Fruit fly (Drosophila melanogaster) whole organism, prepupa: ENCODE results near the gene CG6481.

Experiments
- Blimp-1 ChIP-seq: fragments of 200-800 bp; sonication (Bioruptor generic); optimal IDR thresholded peaks from 3 replicates; lab custom pipeline; 2017; ENCODE audit warnings: missing biosample characterization, missing genetic modification characterization, mild to moderate bottlenecking, moderate library complexity, missing genetic modification reagents
- CG10631 ChIP-seq: fragments of 200-800 bp; sonication (Bioruptor generic); optimal IDR thresholded peaks from 2 replicates; lab custom pipeline; 2016; ENCODE audit warnings: missing biosample characterization, missing genetic modification characterization
- CG10669 ChIP-seq: fragments of 200-800 bp; sonication (Bioruptor generic); optimal IDR thresholded peaks from 3 replicates; lab custom pipeline; 2018; ENCODE audit warnings: missing biosample characterization, mild to moderate bottlenecking, missing genetic modification characterization, moderate library complexity
- CG11762 ChIP-seq: fragments of 200-800 bp; sonication (Bioruptor generic); optimal IDR thresholded peaks from 3 replicates; lab custom pipeline; 2016; ENCODE audit warnings: missing biosample characterization, missing genetic modification characterization; ENCODE audit not compliant: insufficient read depth
- CG11902 ChIP-seq: fragments of 200-800 bp; sonication (Bioruptor generic); optimal IDR thresholded peaks from 3 replicates; lab custom pipeline; 2016; ENCODE audit warnings: missing biosample characterization, missing genetic modification characterization
- CG15336 ChIP-seq: fragments of 200-800 bp; sonication (Bioruptor generic); IDR thresholded peaks from 2 replicates; pipeline ENCODE4 v1.3.6; 2022; ENCODE audit warnings: missing biosample characterization, missing genetic modification characterization
- CG1621 ChIP-seq: fragments of 200-800 bp; sonication (Bioruptor generic); optimal IDR thresholded peaks from 3 replicates; lab custom pipeline; 2018; ENCODE audit warnings: missing biosample characterization, mild to moderate bottlenecking, missing genetic modification characterization
- CG16779 ChIP-seq: fragments of 200-800 bp; sonication (Bioruptor generic); optimal IDR thresholded peaks from 3 replicates; lab custom pipeline; 2017; ENCODE audit warnings: missing biosample characterization, mild to moderate bottlenecking, missing genetic modification characterization
- CG3032 ChIP-seq: fragments of 200-800 bp; optimal IDR thresholded peaks from 2 replicates; lab custom pipeline; 2019; ENCODE audit warnings: missing biosample characterization, mild to moderate bottlenecking, missing genetic modification characterization, moderate library complexity
- CG31627 ChIP-seq: fragments of 200-800 bp; sonication (Bioruptor generic); optimal IDR thresholded peaks from 3 replicates; lab custom pipeline; 2016; ENCODE audit warnings: missing biosample characterization, missing genetic modification characterization
- CG32006 ChIP-seq: fragments of 200-800 bp; sonication (Bioruptor generic); optimal IDR thresholded peaks from 3 replicates; lab custom pipeline; 2017; ENCODE audit warnings: missing biosample characterization, mild to moderate bottlenecking, missing genetic modification characterization
- CG34406 ChIP-seq: fragments of 200-800 bp; sonication (Bioruptor generic); optimal IDR thresholded peaks from 3 replicates; lab custom pipeline; 2016; ENCODE audit warnings: missing biosample characterization, missing genetic modification characterization
- CG3919 ChIP-seq: fragments of 200-800 bp; sonication (Bioruptor generic); optimal IDR thresholded peaks from 3 replicates; lab custom pipeline; 2016; ENCODE audit warnings: missing biosample characterization, missing genetic modification characterization
- CG4318 ChIP-seq: fragments of 200-800 bp; sonication (Bioruptor generic); optimal IDR thresholded peaks from 3 replicates; lab custom pipeline; 2017; ENCODE audit warnings: missing biosample characterization, mild to moderate bottlenecking, missing genetic modification characterization
- CG6163 ChIP-seq: fragments of 200-800 bp; sonication (Bioruptor generic); IDR thresholded peaks from 3 replicates; pipeline ENCODE4 v1.3.6; 2022; ENCODE audit warnings: missing biosample characterization, missing genetic modification characterization
- CG6276 ChIP-seq: fragments of 200-800 bp; sonication (Bioruptor generic); optimal IDR thresholded peaks from 2 replicates; lab custom pipeline; 2017; ENCODE audit warnings: missing biosample characterization, mild to moderate bottlenecking, missing genetic modification characterization
- CG6808 ChIP-seq: fragments of 200-800 bp; sonication (Bioruptor generic); optimal IDR thresholded peaks from 3 replicates; lab custom pipeline; 2017; ENCODE audit warnings: missing biosample characterization, missing genetic modification characterization, mild to moderate bottlenecking, moderate library complexity, missing genetic modification reagents
- CG6854 ChIP-seq: fragments of 200-800 bp; sonication (Bioruptor generic); optimal IDR thresholded peaks from 2 replicates; lab custom pipeline; 2017; ENCODE audit warnings: missing biosample characterization, mild to moderate bottlenecking, missing genetic modification characterization
- CG7368 ChIP-seq: fragments of 200-800 bp; sonication (Bioruptor generic); optimal IDR thresholded peaks from 3 replicates; lab custom pipeline; 2016; ENCODE audit warnings: missing biosample characterization, missing genetic modification characterization
- CG8119 ChIP-seq: fragments of 200-800 bp; sonication (Bioruptor generic); IDR thresholded peaks from 3 replicates; pipeline ENCODE4 v1.3.6; 2022; ENCODE audit warnings: missing biosample characterization, missing genetic modification characterization
- CG8319 ChIP-seq: fragments of 200-800 bp; sonication (Bioruptor generic); optimal IDR thresholded peaks from 3 replicates; lab custom pipeline; 2016; ENCODE audit warnings: missing biosample characterization, missing genetic modification characterization
- CG8632 ChIP-seq: fragments of 200-800 bp; sonication (Bioruptor generic); optimal IDR thresholded peaks from 3 replicates; lab custom pipeline; 2016; ENCODE audit warnings: missing biosample characterization, missing genetic modification characterization
- CG9139 ChIP-seq: fragments of 200-800 bp; sonication (Bioruptor generic); optimal IDR thresholded peaks from 3 replicates; lab custom pipeline; 2017; ENCODE audit warnings: missing biosample characterization, mild to moderate bottlenecking, missing genetic modification characterization
- Eip78C ChIP-seq: fragments of 200-800 bp; sonication (Bioruptor generic); peaks from one replicate; lab custom pipeline; 2016; ENCODE audit warnings: missing biosample characterization, missing genetic modification characterization
- Eip93F ChIP-seq: fragments of 200-800 bp; sonication (Bioruptor generic); optimal IDR thresholded peaks from 2 replicates; lab custom pipeline; 2016; ENCODE audit warnings: missing biosample characterization, mild to moderate bottlenecking, missing genetic modification characterization
- Ets21C ChIP-seq: fragments of 200-800 bp; sonication (Bioruptor generic); optimal IDR thresholded peaks from 3 replicates; lab custom pipeline; 2016; ENCODE audit warnings: missing biosample characterization, missing genetic modification characterization
- Ets96B ChIP-seq: fragments of 200-800 bp; optimal IDR thresholded peaks from 2 replicates; lab custom pipeline; 2019; ENCODE audit warnings: missing biosample characterization, mild to moderate bottlenecking, missing genetic modification characterization, moderate library complexity
- Gug ChIP-seq: fragments of 200-800 bp; sonication (Bioruptor generic); IDR thresholded peaks from 2 replicates; pipeline ENCODE4 v1.3.6; 2022; ENCODE audit warnings: missing biosample characterization, missing genetic modification characterization
- Hr38 ChIP-seq: sonication (Bioruptor generic); optimal IDR thresholded peaks from 2 replicates; lab custom pipeline; 2016; ENCODE audit warnings: missing biosample characterization, missing genetic modification characterization
- Hr39 ChIP-seq: fragments of 200-800 bp; sonication (Bioruptor generic); optimal IDR thresholded peaks from 2 replicates; lab custom pipeline; 2016; ENCODE audit warnings: missing biosample characterization, missing genetic modification characterization
- Hr4 ChIP-seq: fragments of 200-800 bp; sonication (Bioruptor generic); optimal IDR thresholded peaks from 3 replicates; lab custom pipeline; 2016; ENCODE audit warnings: missing biosample characterization, missing genetic modification characterization
- OdsH ChIP-seq: fragments of 200-800 bp; sonication (Bioruptor generic); optimal IDR thresholded peaks from 3 replicates; lab custom pipeline; 2016; ENCODE audit warnings: missing biosample characterization, missing genetic modification characterization
- Smox ChIP-seq: fragments of 200-800 bp; sonication (Bioruptor generic); optimal IDR thresholded peaks from 3 replicates; lab custom pipeline; 2016; ENCODE audit warnings: missing biosample characterization, missing genetic modification characterization
- Sox14 ChIP-seq: fragments of 200-800 bp; sonication (Bioruptor generic); optimal IDR thresholded peaks from 3 replicates; lab custom pipeline; 2016; ENCODE audit warnings: missing biosample characterization, missing genetic modification characterization
- Sox15 ChIP-seq: fragments of 200-800 bp; sonication (Bioruptor generic); optimal IDR thresholded peaks from 3 replicates; lab custom pipeline; 2016; ENCODE audit warnings: missing biosample characterization, missing genetic modification characterization
- achi ChIP-seq: fragments of 200-800 bp; sonication (Bioruptor generic); optimal IDR thresholded peaks from 3 replicates; lab custom pipeline; 2016; ENCODE audit warnings: missing biosample characterization, missing genetic modification characterization
- acj6 ChIP-seq: fragments of 200-800 bp; sonication (Bioruptor generic); optimal IDR thresholded peaks from 3 replicates; lab custom pipeline; 2016; ENCODE audit warnings: missing biosample characterization, missing genetic modification characterization
- cyc ChIP-seq: fragments of 200-800 bp; sonication (Bioruptor generic); optimal IDR thresholded peaks from 3 replicates; lab custom pipeline; 2016; ENCODE audit warnings: missing biosample characterization, missing genetic modification characterization
- dac ChIP-seq: fragments of 200-800 bp; sonication (Bioruptor generic); optimal IDR thresholded peaks from 2 replicates; lab custom pipeline; 2017; ENCODE audit warnings: missing biosample characterization, mild to moderate bottlenecking, missing genetic modification characterization
- dsx ChIP-seq: fragments of 200-800 bp; optimal IDR thresholded peaks from 3 replicates; lab custom pipeline; 2019; ENCODE audit warnings: missing biosample characterization, mild to moderate bottlenecking, missing genetic modification characterization, moderate library complexity; ENCODE audit not compliant: poor library complexity, severe bottlenecking
- esn ChIP-seq: fragments of 200-800 bp; sonication (Bioruptor generic); optimal IDR thresholded peaks from 2 replicates; lab custom pipeline; 2016; ENCODE audit warnings: missing biosample characterization, mild to moderate bottlenecking, missing genetic modification characterization, moderate library complexity
- fd59A ChIP-seq: fragments of 200-800 bp; sonication (Bioruptor generic); optimal IDR thresholded peaks from 2 replicates; lab custom pipeline; 2017; ENCODE audit warnings: missing biosample characterization, mild to moderate bottlenecking, missing genetic modification characterization, missing genetic modification reagents
- fd85E ChIP-seq: fragments of 200-800 bp; sonication (Bioruptor generic); optimal IDR thresholded peaks from 3 replicates; lab custom pipeline; 2016; ENCODE audit warnings: missing biosample characterization, missing genetic modification characterization
- fkh ChIP-seq: fragments of 200-800 bp; sonication (Bioruptor generic); optimal IDR thresholded peaks from 3 replicates; lab custom pipeline; 2017; ENCODE audit warnings: missing biosample characterization, mild to moderate bottlenecking, missing genetic modification characterization, moderate library complexity
- lz ChIP-seq: fragments of 200-800 bp; sonication (Bioruptor generic); optimal IDR thresholded peaks from 3 replicates; lab custom pipeline; 2016; ENCODE audit warnings: missing biosample characterization, missing genetic modification characterization
- net ChIP-seq: fragments of 200-800 bp; sonication (Bioruptor generic); optimal IDR thresholded peaks from 3 replicates; lab custom pipeline; 2016; ENCODE audit warnings: missing biosample characterization, missing genetic modification characterization
- pdm3 ChIP-seq: fragments of 200-800 bp; sonication (Bioruptor generic); optimal IDR thresholded peaks from 3 replicates; lab custom pipeline; 2016; ENCODE audit warnings: missing biosample characterization, missing genetic modification characterization
- spab ChIP-seq: fragments of 200-800 bp; sonication (Bioruptor generic); optimal IDR thresholded peaks from 2 replicates; lab custom pipeline; 2017; ENCODE audit warnings: missing biosample characterization, mild to moderate bottlenecking, missing genetic modification characterization, missing genetic modification reagents
- ss ChIP-seq, 2 experiments: fragments of 200-800 bp; sonication (Bioruptor generic); optimal IDR thresholded peaks; 2 replicates in 1 of 2; 3 replicates in 1 of 2; lab custom pipeline; 2017 to 2018; ENCODE audit warnings: mild to moderate bottlenecking in 2 of 2, missing biosample characterization in 2 of 2, missing genetic modification characterization in 2 of 2, moderate library complexity in 1 of 2
- svp ChIP-seq: fragments of 200-800 bp; sonication (Bioruptor generic); peaks from one replicate; lab custom pipeline; 2016; ENCODE audit warnings: missing biosample characterization, missing genetic modification characterization
- topi ChIP-seq: fragments of 200-800 bp; sonication (Bioruptor generic); optimal IDR thresholded peaks from 3 replicates; lab custom pipeline; 2016; ENCODE audit warnings: missing biosample characterization, missing genetic modification characterization

CG6481 gene

dm6 chrX:18524594-18525266 is 2.5 kb upstream of the CG6481 start:
- TF ChIP-seq CG3032 (tag; lab: Kevin White, UChicago) (peak; percentile 49), CG3919 (GFP tag; lab: Kevin White, UChicago) (peak; percentile 34), fd59A (GFP tag; lab: Kevin White, UChicago) (peak; percentile 40), CG32006 (GFP tag; lab: Kevin White, UChicago) (peak; percentile 65), cyc (GFP tag; lab: Kevin White, UChicago) (peak; percentile 4), CG6808 (GFP tag; lab: Kevin White, UChicago) (peak; percentile 58), dsx (GFP tag; lab: Kevin White, UChicago) (peak; percentile 29), CG6276 (GFP tag; lab: Kevin White, UChicago) (peak; percentile 49), CG8632 (GFP tag; lab: Kevin White, UChicago) (peak; percentile 21), CG9139 (GFP tag; lab: Kevin White, UChicago) (no peak), Gug (GFP tag; lab: Robert Waterston, UW) (no peak), CG10669 (GFP tag; lab: Kevin White, UChicago) (peak; percentile 50), Eip78C (GFP tag; lab: Kevin White, UChicago) (peak; percentile 85), Smox (GFP tag; lab: Kevin White, UChicago) (peak; percentile 9), topi (GFP tag; lab: Kevin White, UChicago) (peak; percentile 31), Blimp-1 (no peak), CG6854 (GFP tag; lab: Kevin White, UChicago) (no peak), pdm3 (GFP tag; lab: Kevin White, UChicago) (peak; percentile 47), CG15336 (GFP tag; lab: Robert Waterston, UW) (peak; percentile 61), net (GFP tag; lab: Kevin White, UChicago) (peak; percentile 52), CG34406 (GFP tag; lab: Kevin White, UChicago) (peak; percentile 23), CG11762 (GFP tag; lab: Kevin White, UChicago) (no peak), CG11902 (GFP tag; lab: Kevin White, UChicago) (no peak), CG4318 (GFP tag; lab: Kevin White, UChicago) (no peak), CG6163 (GFP tag; lab: Robert Waterston, UW) (no peak), Hr38 (GFP tag; lab: Kevin White, UChicago) (no peak), Ets21C (no peak), spab (GFP tag; lab: Kevin White, UChicago) (peak; percentile 58), fd85E (GFP tag; lab: Kevin White, UChicago) (no peak), acj6 (GFP tag; lab: Kevin White, UChicago) (peak; percentile 22), CG7368 (GFP tag; lab: Kevin White, UChicago) (no peak), fkh (no peak), Eip93F (GFP tag; lab: Kevin White, UChicago) (no peak), Sox15 (peak; percentile 14), CG31627 (peak; percentile 5), dac (GFP tag; lab: Kevin White, UChicago) (no peak), Hr39 (GFP tag; lab: Kevin White, UChicago) (peak; percentile 1), CG8319 (GFP tag; lab: Kevin White, UChicago) (no peak), OdsH (GFP tag; lab: Kevin White, UChicago) (peak; percentile 37), lz (GFP tag; lab: Kevin White, UChicago) (peak; percentile 16), Ets96B (tag; lab: Kevin White, UChicago) (peak; percentile 46), esn (GFP tag; lab: Kevin White, UChicago) (peak; percentile 41), achi (GFP tag; lab: Kevin White, UChicago) (peak; percentile 33), svp (peak; percentile 77), CG16779 (tag; lab: Kevin White, UChicago) (peak; percentile 12), CG1621 (no peak), ss (GFP tag; optimal IDR thresholded peaks at IDR 0.05; lab: Kevin White, UChicago) (peak; percentile 48 to 62), CG10631 (peak; percentile 38), Hr4 (peak; percentile 44), CG8119 (GFP tag; lab: Robert Waterston, UW) (peak; percentile 41; the same call in 2 of the 3 replicates), Sox14 (peak; percentile 27)
